Worm (Caenorhabditis elegans): ENCODE measurements around the gene ceh-22.

ceh-22 gene

DNA sequence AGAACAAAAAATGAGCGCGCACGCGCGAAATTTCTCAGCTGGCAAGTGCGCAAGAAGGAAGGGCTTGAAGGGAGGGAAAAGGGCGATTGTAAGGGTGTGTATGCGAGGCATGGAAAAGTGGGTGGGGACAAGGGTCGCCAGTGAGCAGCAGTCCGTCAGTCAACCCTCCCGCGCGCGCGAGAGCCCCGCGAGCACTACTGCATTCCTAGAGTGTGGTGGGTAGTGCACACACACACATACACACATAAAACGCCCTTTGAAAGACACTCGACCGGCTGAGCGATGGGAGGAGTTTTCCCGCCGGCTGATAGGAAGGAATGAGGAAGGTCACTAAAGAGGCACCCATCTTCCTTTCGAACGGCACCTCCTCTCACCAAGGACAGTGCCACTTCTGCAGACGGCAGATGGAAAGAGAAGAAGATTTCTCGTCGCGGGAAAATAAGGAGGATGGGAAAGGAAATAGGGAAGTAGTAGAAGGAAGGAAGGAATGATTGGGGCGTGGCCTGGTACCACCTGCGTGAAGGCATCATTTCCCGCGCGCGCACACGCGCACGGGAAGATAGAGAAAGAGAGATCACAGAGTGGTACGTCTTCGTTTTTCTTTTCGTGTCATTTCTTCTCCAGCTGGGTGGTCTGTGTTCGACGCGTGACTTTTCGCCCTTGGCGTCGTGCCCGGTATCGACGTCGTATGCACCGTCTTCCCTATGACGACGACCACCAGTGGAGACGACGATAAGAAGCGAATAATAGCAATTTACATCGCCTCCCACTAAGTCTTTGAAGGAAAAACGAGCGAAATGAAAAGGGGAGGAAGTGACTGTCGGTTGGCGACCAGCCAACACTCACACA, 45.4 kb downstream of the ceh-22 start (continued):
- TF ChIP-seq ztf-11 (tag; optimal IDR thresholded peaks at IDR 0.05) = no peak
- peak; percentile 31 for TF ChIP-seq mes-2 (tag; optimal IDR thresholded peaks at IDR 0.05; ENCODE audit: poor library complexity, severe bottlenecking)
- no peak for TF ChIP-seq duxl-1 (tag; optimal IDR thresholded peaks at IDR 0.05; ENCODE audit: poor library complexity)
- TF ChIP-seq nhr-77 (tag; optimal IDR thresholded peaks at IDR 0.05) = no peak
- TF ChIP-seq lin-1 (GFP tag; IDR thresholded peaks at IDR 0.05) = no peak; the same call in 1 of the 2 replicates
- no peak for TF ChIP-seq php-3 (GFP tag; IDR thresholded peaks at IDR 0.05)
- TF ChIP-seq nhr-25 (tag; optimal IDR thresholded peaks at IDR 0.05; ENCODE audit: borderline replicate concordance, insufficient read depth) = peak; percentile 92
- no peak for TF ChIP-seq zip-11 (GFP tag; IDR thresholded peaks at IDR 0.05)
- peak; percentile 6 for TF ChIP-seq rbr-2 (tag; optimal IDR thresholded peaks at IDR 0.05)
- TF ChIP-seq lin-15B (tag; optimal IDR thresholded peaks at IDR 0.05) = no peak
- no peak for TF ChIP-seq zfp-2 (tag; optimal IDR thresholded peaks at IDR 0.05)
- TF ChIP-seq madf-5 (GFP tag; IDR thresholded peaks at IDR 0.05) = no peak
- no peak for TF ChIP-seq lin-38 (GFP tag; IDR thresholded peaks at IDR 0.05)
- TF ChIP-seq daf-12 (tag; optimal IDR thresholded peaks at IDR 0.05) = no peak
- TF ChIP-seq dmd-9 (GFP tag; IDR thresholded peaks at IDR 0.05) = no peak
- no peak for TF ChIP-seq nhr-42 (GFP tag; IDR thresholded peaks at IDR 0.05)
- no peak for TF ChIP-seq lin-13 (GFP tag; optimal IDR thresholded peaks at IDR 0.05)
- TF ChIP-seq Y48G9A.11 (GFP tag; IDR thresholded peaks at IDR 0.05) = no peak
- TF ChIP-seq ceh-62 (tag; optimal IDR thresholded peaks at IDR 0.05) = no peak
- no peak for TF ChIP-seq snpc-1.2 (GFP tag; IDR thresholded peaks at IDR 0.05)
- TF ChIP-seq lsy-2 (tag; optimal IDR thresholded peaks at IDR 0.05) = peak; percentile 29 to 44
- TF ChIP-seq nhr-41 (GFP tag; IDR thresholded peaks at IDR 0.05) = no peak
- TF ChIP-seq mdl-1 (tag; optimal IDR thresholded peaks at IDR 0.05) = peak; percentile 60 to 91
- TF ChIP-seq F44E2.7 (GFP tag; IDR thresholded peaks at IDR 0.05) = no peak
- no peak for TF ChIP-seq ctbp-1 (GFP tag; IDR thresholded peaks at IDR 0.05)
- TF ChIP-seq zip-2 (tag; optimal IDR thresholded peaks at IDR 0.05) = no peak
- no peak for TF ChIP-seq spr-1 (tag; optimal IDR thresholded peaks at IDR 0.05)
- no peak for TF ChIP-seq nhr-111 (GFP tag; optimal IDR thresholded peaks at IDR 0.05)
- peak; percentile 52 for TF ChIP-seq nhr-48 (tag; optimal IDR thresholded peaks at IDR 0.05)
- no peak for TF ChIP-seq nhr-6 (tag; optimal IDR thresholded peaks at IDR 0.05)
- peak; percentile 57 for TF ChIP-seq nhr-10 (tag; optimal IDR thresholded peaks at IDR 0.05)
- no peak for TF ChIP-seq ama-1 (optimal IDR thresholded peaks at IDR 0.05)
- TF ChIP-seq gei-8 (GFP tag; optimal IDR thresholded peaks at IDR 0.05) = no peak
- no peak for TF ChIP-seq ceh-44 (GFP tag; IDR thresholded peaks at IDR 0.05)
- no peak for TF ChIP-seq egl-27 (tag; optimal IDR thresholded peaks at IDR 0.05)
- TF ChIP-seq madf-9 (GFP tag; conservative IDR thresholded peaks at IDR 0.05) = no peak
- no peak for TF ChIP-seq attf-4 (tag; optimal IDR thresholded peaks at IDR 0.05)
- TF ChIP-seq aha-1 (tag) = peak; percentile 99
- peak; percentile 89 for TF ChIP-seq hlh-30 (tag; optimal IDR thresholded peaks at IDR 0.05; ENCODE audit: insufficient read depth)
- no peak for TF ChIP-seq ZK546.5 (tag; optimal IDR thresholded peaks at IDR 0.05)
- no peak for TF ChIP-seq sdz-12 (GFP tag; optimal IDR thresholded peaks at IDR 0.05)
- TF ChIP-seq lir-3 (tag; optimal IDR thresholded peaks at IDR 0.05) = no peak
- TF ChIP-seq set-16 (GFP tag; IDR thresholded peaks at IDR 0.05) = peak; percentile 90
- no peak for TF ChIP-seq unc-130 (GFP tag; optimal IDR thresholded peaks at IDR 0.05)
- TF ChIP-seq hif-1 (tag; optimal IDR thresholded peaks at IDR 0.05) = no peak
- peak; percentile 67 for TF ChIP-seq nhr-28 (tag; optimal IDR thresholded peaks at IDR 0.05)
- no peak for TF ChIP-seq ZK337.2 (GFP tag; IDR thresholded peaks at IDR 0.05)
- TF ChIP-seq F37D6.2 (tag; optimal IDR thresholded peaks at IDR 0.05) = peak; percentile 8
- no peak for TF ChIP-seq R02D3.7 (tag; optimal IDR thresholded peaks at IDR 0.05)
- TF ChIP-seq fos-1 (tag; optimal IDR thresholded peaks at IDR 0.05) = no peak
